Fruit fly (Drosophila melanogaster) whole organism, embryonic: ENCODE data around the gene htk.
A peak's percentile ranks its signal among the peaks of the same experiment; 100 is the strongest.

Source experiments
- B-H2 ChIP-seq: fragments of 200-800 bp; sonication (Bioruptor generic); optimal IDR thresholded peaks from 2 replicates; lab custom pipeline; 2018; ENCODE audit warnings: missing biosample characterization, mild to moderate bottlenecking, missing genetic modification characterization
- CG10147 ChIP-seq: fragments of 200-800 bp; sonication (Bioruptor generic); optimal IDR thresholded peaks from 2 replicates; lab custom pipeline; 2019; ENCODE audit warnings: missing biosample characterization, mild to moderate bottlenecking, missing genetic modification characterization, moderate library complexity
- CG10366 ChIP-seq: fragments of 200-800 bp; sonication (Bioruptor generic); IDR thresholded peaks from 2 replicates; pipeline ENCODE4 v1.3.6; 2022; ENCODE audit warnings: missing biosample characterization, missing genetic modification characterization
- CG12219 ChIP-seq: fragments of 200-800 bp; sonication (Bioruptor generic); optimal IDR thresholded peaks from 3 replicates; lab custom pipeline; 2018; ENCODE audit warnings: missing biosample characterization, mild to moderate bottlenecking, missing genetic modification characterization
- CG13296 ChIP-seq: fragments of 200-800 bp; sonication (Bioruptor generic); optimal IDR thresholded peaks from 3 replicates; lab custom pipeline; 2018; ENCODE audit warnings: missing biosample characterization, mild to moderate bottlenecking, missing genetic modification characterization
- CG15073 ChIP-seq: fragments of 200-800 bp; sonication (Bioruptor generic); optimal IDR thresholded peaks from 2 replicates; lab custom pipeline; 2016; ENCODE audit warnings: missing biosample characterization, missing genetic modification characterization
- CG1602 ChIP-seq: fragments of 200-800 bp; sonication (Bioruptor generic); optimal IDR thresholded peaks from 3 replicates; lab custom pipeline; 2016; ENCODE audit warnings: missing biosample characterization, missing genetic modification characterization
- CG17829 ChIP-seq: fragments of 200-800 bp; optimal IDR thresholded peaks from 2 replicates; lab custom pipeline; 2019; ENCODE audit warnings: missing biosample characterization, mild to moderate bottlenecking, missing genetic modification characterization, moderate library complexity
- CG18262 ChIP-seq: fragments of 200-800 bp; optimal IDR thresholded peaks from 3 replicates; lab custom pipeline; 2019; ENCODE audit warnings: missing biosample characterization, mild to moderate bottlenecking, missing genetic modification characterization, moderate library complexity
- CG2120 ChIP-seq: fragments of 200-800 bp; sonication (Bioruptor generic); optimal IDR thresholded peaks from 3 replicates; lab custom pipeline; 2016; ENCODE audit warnings: missing biosample characterization, missing genetic modification characterization
- CG2199 ChIP-seq: fragments of 200-800 bp; sonication (Bioruptor generic); IDR thresholded peaks from 3 replicates; pipeline ENCODE4 v1.3.6; 2022; ENCODE audit warnings: missing biosample characterization, missing genetic modification characterization
- CG30431 ChIP-seq: fragments of 200-800 bp; sonication (Bioruptor generic); optimal IDR thresholded peaks from 2 replicates; lab custom pipeline; 2017; ENCODE audit warnings: missing biosample characterization, missing genetic modification characterization
- CG31365 ChIP-seq: fragments of 200-800 bp; sonication (Bioruptor generic); optimal IDR thresholded peaks from 2 replicates; lab custom pipeline; 2018; ENCODE audit warnings: missing biosample characterization, mild to moderate bottlenecking, missing genetic modification characterization
- CG34224 ChIP-seq: fragments of 200-800 bp; sonication (Bioruptor generic); IDR thresholded peaks from 3 replicates; pipeline ENCODE4 v1.3.6; 2022; ENCODE audit warnings: missing biosample characterization, missing genetic modification characterization; ENCODE audit not compliant: partially characterized antibody
- CG3726 ChIP-seq: fragments of 200-800 bp; sonication (Bioruptor generic); IDR thresholded peaks from 3 replicates; pipeline ENCODE4, ENCODE4 v1.3.6; 2022; ENCODE audit warnings: missing biosample characterization, missing genetic modification characterization
- CG42726 ChIP-seq: fragments of 200-800 bp; sonication (Bioruptor generic); IDR thresholded peaks from 2 replicates; pipeline ENCODE4 v1.3.6; 2022; ENCODE audit warnings: missing biosample characterization, missing genetic modification characterization; ENCODE audit not compliant: partially characterized antibody
- CG4617 ChIP-seq: fragments of 200-800 bp; sonication (Bioruptor generic); optimal IDR thresholded peaks from 3 replicates; lab custom pipeline; 2016; ENCODE audit warnings: missing biosample characterization, missing genetic modification characterization, borderline replicate concordance
- CG4820 ChIP-seq: fragments of 200-800 bp; sonication (Bioruptor generic); optimal IDR thresholded peaks from 3 replicates; lab custom pipeline; 2016; ENCODE audit warnings: missing biosample characterization, missing genetic modification characterization
- CG5180 ChIP-seq: fragments of 200-800 bp; sonication (Bioruptor generic); optimal IDR thresholded peaks from 3 replicates; lab custom pipeline; 2017; ENCODE audit warnings: missing biosample characterization, missing genetic modification characterization, mild to moderate bottlenecking, moderate library complexity, missing genetic modification reagents
- CG6689 ChIP-seq: fragments of 200-800 bp; sonication (Bioruptor generic); IDR thresholded peaks from 2 replicates; pipeline ENCODE4 v1.3.6; 2022; ENCODE audit warnings: missing biosample characterization, missing genetic modification characterization
- CG7271 ChIP-seq: fragments of 200-800 bp; sonication (Bioruptor generic); optimal IDR thresholded peaks from 2 replicates; lab custom pipeline; 2018; ENCODE audit warnings: missing biosample characterization, mild to moderate bottlenecking, missing genetic modification characterization, moderate library complexity
- CTCF ChIP-seq: fragments of 200-800 bp; sonication (Bioruptor generic); optimal IDR thresholded peaks from 2 replicates; lab custom pipeline; 2017; ENCODE audit warnings: missing biosample characterization, mild to moderate bottlenecking, missing genetic modification characterization, moderate library complexity
- D19B ChIP-seq: fragments of 200-800 bp; sonication (Bioruptor generic); optimal IDR thresholded peaks from 2 replicates; lab custom pipeline; 2017; ENCODE audit warnings: missing biosample characterization, mild to moderate bottlenecking, missing genetic modification characterization
- Dll ChIP-seq: fragments of 200-800 bp; sonication (Bioruptor generic); IDR thresholded peaks from 4 replicates; pipeline ENCODE4 v1.3.6; 2022; ENCODE audit warnings: missing biosample characterization, missing genetic modification characterization; ENCODE audit not compliant: partially characterized antibody
- GATAe ChIP-seq: fragments of 200-800 bp; sonication (Bioruptor generic); conservative IDR thresholded peaks from 2 replicates; pipeline ENCODE4 v1.3.6; 2022; ENCODE audit warnings: missing biosample characterization, missing genetic modification characterization
- HLHmδ ChIP-seq: fragments of 200-800 bp; sonication (Bioruptor generic); optimal IDR thresholded peaks from 2 replicates; lab custom pipeline; 2018; ENCODE audit warnings: missing biosample characterization, mild to moderate bottlenecking, missing genetic modification characterization, moderate library complexity
- Hey ChIP-seq: fragments of 200-800 bp; sonication (Bioruptor generic); optimal IDR thresholded peaks from 3 replicates; lab custom pipeline; 2018; ENCODE audit warnings: missing biosample characterization, mild to moderate bottlenecking, missing genetic modification characterization
- HmgZ ChIP-seq: fragments of 200-800 bp; sonication (Bioruptor generic); optimal IDR thresholded peaks from 2 replicates; lab custom pipeline; 2018; ENCODE audit warnings: missing biosample characterization, mild to moderate bottlenecking, missing genetic modification characterization
- Hmx ChIP-seq: fragments of 200-800 bp; sonication (Bioruptor generic); optimal IDR thresholded peaks from 2 replicates; lab custom pipeline; 2016; ENCODE audit warnings: missing biosample characterization, missing genetic modification characterization
- Sry-β ChIP-seq: fragments of 200-800 bp; sonication (Bioruptor generic); optimal IDR thresholded peaks from 2 replicates; lab custom pipeline; 2018; ENCODE audit warnings: missing biosample characterization, mild to moderate bottlenecking, missing genetic modification characterization, moderate library complexity
- Ssrp ChIP-seq: fragments of 200-800 bp; sonication (Bioruptor generic); optimal IDR thresholded peaks from 2 replicates; lab custom pipeline; 2018; ENCODE audit warnings: missing biosample characterization, mild to moderate bottlenecking, missing genetic modification characterization, moderate library complexity
- TFAM ChIP-seq: fragments of 200-800 bp; sonication (Bioruptor generic); optimal IDR thresholded peaks from 2 replicates; lab custom pipeline; 2017; ENCODE audit warnings: missing biosample characterization, missing genetic modification characterization, inconsistent platforms
- ato ChIP-seq: fragments of 200-800 bp; sonication (Bioruptor generic); IDR thresholded peaks from 2 replicates; pipeline ENCODE4 v1.3.6; 2022; ENCODE audit warnings: missing biosample characterization, missing genetic modification characterization; ENCODE audit not compliant: partially characterized antibody
- bigmax ChIP-seq: fragments of 200-800 bp; sonication (Bioruptor generic); optimal IDR thresholded peaks from 2 replicates; lab custom pipeline; 2018; ENCODE audit warnings: missing biosample characterization, mild to moderate bottlenecking, missing genetic modification characterization
- br ChIP-seq: fragments of >200 bp; optimal IDR thresholded peaks from 2 replicates; lab custom pipeline; 2017
- cg ChIP-seq: fragments of 200-800 bp; sonication (Bioruptor generic); optimal IDR thresholded peaks from 3 replicates; lab custom pipeline; 2019; ENCODE audit warnings: missing biosample characterization, mild to moderate bottlenecking, missing genetic modification characterization, moderate library complexity
- chn ChIP-seq: fragments of 200-800 bp; sonication (Bioruptor generic); optimal IDR thresholded peaks from 2 replicates; lab custom pipeline; 2016; ENCODE audit warnings: missing biosample characterization, missing genetic modification characterization
- crol ChIP-seq: fragments of 200-800 bp; sonication (Bioruptor generic); IDR thresholded peaks from 2 replicates; pipeline ENCODE4 v1.3.6; 2022; ENCODE audit warnings: missing biosample characterization, missing genetic modification characterization
- ewg ChIP-seq: fragments of 200-800 bp; sonication (Bioruptor generic); optimal IDR thresholded peaks from 3 replicates; lab custom pipeline; 2017; ENCODE audit warnings: mild to moderate bottlenecking, missing biosample characterization, missing genetic modification reagents, missing genetic modification characterization
- fd96Cb ChIP-seq: fragments of 200-800 bp; sonication (Bioruptor generic); optimal IDR thresholded peaks from 2 replicates; lab custom pipeline; 2018; ENCODE audit warnings: missing biosample characterization, mild to moderate bottlenecking, missing genetic modification characterization, moderate library complexity
- her ChIP-seq: fragments of 200-800 bp; sonication (Bioruptor generic); optimal IDR thresholded peaks from 2 replicates; lab custom pipeline; 2016; ENCODE audit warnings: missing biosample characterization, missing genetic modification characterization
- ken ChIP-seq: fragments of 200-800 bp; sonication (Bioruptor generic); IDR thresholded peaks from 3 replicates; pipeline ENCODE4 v1.3.6; 2022; ENCODE audit warnings: missing biosample characterization, missing genetic modification characterization
- org-1 ChIP-seq: fragments of 200-800 bp; sonication (Bioruptor generic); optimal IDR thresholded peaks from 2 replicates; lab custom pipeline; 2017; ENCODE audit warnings: missing biosample characterization, missing genetic modification characterization
- pros ChIP-seq: fragments of 200-800 bp; sonication (Bioruptor generic); optimal IDR thresholded peaks from 3 replicates; lab custom pipeline; 2019; ENCODE audit warnings: missing biosample characterization, mild to moderate bottlenecking, missing genetic modification characterization, moderate library complexity
- ranshi ChIP-seq: fragments of 200-800 bp; sonication (Bioruptor generic); IDR thresholded peaks from 2 replicates; pipeline ENCODE4 v1.3.6; 2022; ENCODE audit warnings: missing biosample characterization, missing genetic modification characterization
- sc ChIP-seq, 3 experiments: fragments of >200 bp in 2 of 3; fragments of 200-800 bp in 1 of 3; sonication (Bioruptor generic) in 1 of 3; optimal IDR thresholded peaks; 2 replicates in 2 of 3; 3 replicates in 1 of 3; lab custom pipeline; 2017; ENCODE audit warnings: mild to moderate bottlenecking in 1 of 3, missing biosample characterization in 1 of 3, missing genetic modification characterization in 1 of 3, missing genetic modification reagents in 1 of 3
- slp2 ChIP-seq: fragments of 200-800 bp; sonication (Bioruptor generic); optimal IDR thresholded peaks from 2 replicates; lab custom pipeline; 2016; ENCODE audit warnings: missing biosample characterization, missing genetic modification characterization
- tio ChIP-seq: fragments of 200-800 bp; sonication (Bioruptor generic); optimal IDR thresholded peaks from 2 replicates; lab custom pipeline; 2017; ENCODE audit warnings: missing biosample characterization, missing genetic modification characterization, inconsistent platforms
- toy ChIP-seq: fragments of 200-800 bp; sonication (Bioruptor generic); IDR thresholded peaks from 2 replicates; pipeline ENCODE4 v1.3.6; 2022; ENCODE audit warnings: missing biosample characterization, missing genetic modification characterization
- trh ChIP-seq: fragments of 200-800 bp; sonication (Bioruptor generic); optimal IDR thresholded peaks from 2 replicates; lab custom pipeline; 2016; ENCODE audit warnings: missing biosample characterization, missing genetic modification characterization

The htk gene

DNA sequence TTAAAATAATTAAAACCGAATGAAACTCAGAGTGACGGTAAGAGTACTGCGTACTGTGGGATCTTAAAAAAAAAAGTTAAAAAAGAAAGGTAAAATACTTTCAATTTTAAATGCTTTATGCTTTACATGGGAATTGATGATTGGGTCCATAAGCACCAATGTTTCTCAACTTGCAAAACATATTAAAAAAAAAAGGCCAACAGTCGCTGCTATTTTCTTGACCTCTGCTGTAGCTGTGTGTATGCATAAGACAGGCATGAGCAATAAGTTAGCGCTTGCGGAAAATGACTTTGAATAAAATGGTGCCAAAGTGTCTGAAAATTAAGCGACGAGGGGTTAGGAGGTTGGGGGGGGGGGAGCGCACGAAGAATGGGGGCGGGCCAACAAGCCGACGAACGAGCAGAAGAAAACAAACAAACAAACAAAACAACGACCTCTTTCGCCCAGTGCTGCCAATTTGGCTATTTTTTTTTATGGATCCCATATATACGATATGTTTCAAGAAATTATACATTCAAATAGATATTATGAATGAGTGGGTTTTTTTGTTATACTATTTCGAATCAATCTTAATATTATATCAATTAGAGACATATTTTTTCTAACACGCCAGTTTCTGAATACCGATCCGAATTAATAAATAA is 26.1 kb downstream of the htk start (continued):
- TF ChIP-seq Dll (no peak), HmgZ (tag; lab: Kevin White, UChicago) (no peak), CG15073 (GFP tag; lab: Kevin White, UChicago) (no peak), CG4617 (no peak), sc (optimal IDR thresholded peaks at IDR 0.05; lab: Kevin White, UChicago) (no peak), sc (GFP tag; optimal IDR thresholded peaks at IDR 0.05; lab: Kevin White, UChicago) (no peak), trh (no peak), Hey (tag; lab: Kevin White, UChicago) (no peak), crol (GFP tag; lab: Robert Waterston, UW) (peak; percentile 81), CG2199 (GFP tag; lab: Robert Waterston, UW) (0 out of 3 replicates have a peak, but pooled peaks have one; percentile 50), CG2120 (no peak), pros (GFP tag; lab: Kevin White, UChicago) (no peak), bigmax (GFP tag; lab: Kevin White, UChicago) (no peak), ranshi (GFP tag; lab: Robert Waterston, UW) (peak; percentile 63; the same call in 1 of the 2 replicates), org-1 (GFP tag; lab: Kevin White, UChicago) (peak; percentile 3), CG12219 (GFP tag; lab: Kevin White, UChicago) (no peak), CG18262 (tag; lab: Kevin White, UChicago) (peak; percentile 27), tio (GFP tag; lab: Kevin White, UChicago) (no peak), her (GFP tag; lab: Kevin White, UChicago) (no peak), cg (GFP tag; lab: Kevin White, UChicago) (no peak), CG13296 (peak; percentile 43), CG7271 (tag; lab: Kevin White, UChicago) (no peak), CG10147 (GFP tag; lab: Kevin White, UChicago) (peak; percentile 22), CG17829 (tag; lab: Kevin White, UChicago) (peak; percentile 12), CG42726 (GFP tag; lab: Robert Waterston, UW) (no peak), D19B (GFP tag; lab: Kevin White, UChicago) (no peak), TFAM (GFP tag; lab: Kevin White, UChicago) (no peak), CG31365 (tag; lab: Kevin White, UChicago) (no peak), CG30431 (GFP tag; lab: Kevin White, UChicago) (peak; percentile 11), toy (GFP tag; lab: Robert Waterston, UW) (no peak), chn (GFP tag; lab: Kevin White, UChicago) (no peak), B-H2 (GFP tag; lab: Kevin White, UChicago) (no peak), ken (GFP tag; lab: Robert Waterston, UW) (peak; percentile 55; the same call in 1 of the 3 replicates), CG5180 (peak; percentile 21), CG1602 (GFP tag; lab: Kevin White, UChicago) (peak; percentile 26), slp2 (GFP tag; lab: Kevin White, UChicago) (peak; percentile 35), Hmx (GFP tag; lab: Kevin White, UChicago) (no peak), HLHmδ (GFP tag; lab: Kevin White, UChicago) (no peak), CG34224 (GFP tag; lab: Robert Waterston, UW) (no peak), ato (no peak), Ssrp (no peak), CG10366 (GFP tag; lab: Robert Waterston, UW) (peak; percentile 56), CG4820 (no peak), CG6689 (GFP tag; lab: Robert Waterston, UW) (peak; percentile 57), br (no peak), Sry-β (GFP tag; lab: Kevin White, UChicago) (peak; percentile 78), fd96Cb (tag; lab: Kevin White, UChicago) (peak; percentile 50), GATAe (no peak), CTCF (no peak), ewg (GFP tag; lab: Kevin White, UChicago) (peak; percentile 16), CG3726 (GFP tag; lab: Robert Waterston, UW) (no peak)
